Fruit fly (Drosophila melanogaster) whole organism, prepupa: ENCODE measurements around the gene Pitslre.
A peak's percentile ranks its signal among the peaks of the same experiment; 100 is the strongest.

Source experiments
- CG11294 ChIP-seq: fragments of 200-800 bp; sonication (Bioruptor generic); IDR thresholded peaks from 2 replicates; pipeline ENCODE4 v1.3.6; 2022; ENCODE audit warnings: missing biosample characterization, missing genetic modification characterization
- CG15336 ChIP-seq: fragments of 200-800 bp; sonication (Bioruptor generic); IDR thresholded peaks from 2 replicates; pipeline ENCODE4 v1.3.6; 2022; ENCODE audit warnings: missing biosample characterization, missing genetic modification characterization
- CG1621 ChIP-seq: fragments of 200-800 bp; sonication (Bioruptor generic); optimal IDR thresholded peaks from 3 replicates; lab custom pipeline; 2018; ENCODE audit warnings: missing biosample characterization, mild to moderate bottlenecking, missing genetic modification characterization
- CG3032 ChIP-seq: fragments of 200-800 bp; optimal IDR thresholded peaks from 2 replicates; lab custom pipeline; 2019; ENCODE audit warnings: missing biosample characterization, mild to moderate bottlenecking, missing genetic modification characterization, moderate library complexity
- CG31627 ChIP-seq: fragments of 200-800 bp; sonication (Bioruptor generic); optimal IDR thresholded peaks from 3 replicates; lab custom pipeline; 2016; ENCODE audit warnings: missing biosample characterization, missing genetic modification characterization
- CG34406 ChIP-seq: fragments of 200-800 bp; sonication (Bioruptor generic); optimal IDR thresholded peaks from 3 replicates; lab custom pipeline; 2016; ENCODE audit warnings: missing biosample characterization, missing genetic modification characterization
- CG4318 ChIP-seq: fragments of 200-800 bp; sonication (Bioruptor generic); optimal IDR thresholded peaks from 3 replicates; lab custom pipeline; 2017; ENCODE audit warnings: missing biosample characterization, mild to moderate bottlenecking, missing genetic modification characterization
- CG6163 ChIP-seq: fragments of 200-800 bp; sonication (Bioruptor generic); IDR thresholded peaks from 3 replicates; pipeline ENCODE4 v1.3.6; 2022; ENCODE audit warnings: missing biosample characterization, missing genetic modification characterization
- CG6276 ChIP-seq: fragments of 200-800 bp; sonication (Bioruptor generic); optimal IDR thresholded peaks from 2 replicates; lab custom pipeline; 2017; ENCODE audit warnings: missing biosample characterization, mild to moderate bottlenecking, missing genetic modification characterization
- CG6792 ChIP-seq: fragments of 200-800 bp; sonication (Bioruptor generic); optimal IDR thresholded peaks from 3 replicates; lab custom pipeline; 2016; ENCODE audit warnings: missing biosample characterization, missing genetic modification characterization
- CG7368 ChIP-seq: fragments of 200-800 bp; sonication (Bioruptor generic); optimal IDR thresholded peaks from 3 replicates; lab custom pipeline; 2016; ENCODE audit warnings: missing biosample characterization, missing genetic modification characterization
- CG8119 ChIP-seq: fragments of 200-800 bp; sonication (Bioruptor generic); IDR thresholded peaks from 3 replicates; pipeline ENCODE4 v1.3.6; 2022; ENCODE audit warnings: missing biosample characterization, missing genetic modification characterization
- CG8632 ChIP-seq: fragments of 200-800 bp; sonication (Bioruptor generic); optimal IDR thresholded peaks from 3 replicates; lab custom pipeline; 2016; ENCODE audit warnings: missing biosample characterization, missing genetic modification characterization
- CG9139 ChIP-seq: fragments of 200-800 bp; sonication (Bioruptor generic); optimal IDR thresholded peaks from 3 replicates; lab custom pipeline; 2017; ENCODE audit warnings: missing biosample characterization, mild to moderate bottlenecking, missing genetic modification characterization
- Eip75B ChIP-seq: fragments of 200-800 bp; sonication (Bioruptor generic); optimal IDR thresholded peaks from 3 replicates; lab custom pipeline; 2016; ENCODE audit warnings: missing biosample characterization, missing genetic modification characterization
- Eip93F ChIP-seq: fragments of 200-800 bp; sonication (Bioruptor generic); optimal IDR thresholded peaks from 2 replicates; lab custom pipeline; 2016; ENCODE audit warnings: missing biosample characterization, mild to moderate bottlenecking, missing genetic modification characterization
- Gug ChIP-seq: fragments of 200-800 bp; sonication (Bioruptor generic); IDR thresholded peaks from 2 replicates; pipeline ENCODE4 v1.3.6; 2022; ENCODE audit warnings: missing biosample characterization, missing genetic modification characterization
- Hr39 ChIP-seq: fragments of 200-800 bp; sonication (Bioruptor generic); optimal IDR thresholded peaks from 2 replicates; lab custom pipeline; 2016; ENCODE audit warnings: missing biosample characterization, missing genetic modification characterization
- Hr4 ChIP-seq: fragments of 200-800 bp; sonication (Bioruptor generic); optimal IDR thresholded peaks from 3 replicates; lab custom pipeline; 2016; ENCODE audit warnings: missing biosample characterization, missing genetic modification characterization
- Met ChIP-seq: fragments of 200-800 bp; sonication (Bioruptor generic); optimal IDR thresholded peaks from 3 replicates; lab custom pipeline; 2016; ENCODE audit warnings: missing biosample characterization, missing genetic modification characterization
- OdsH ChIP-seq: fragments of 200-800 bp; sonication (Bioruptor generic); optimal IDR thresholded peaks from 3 replicates; lab custom pipeline; 2016; ENCODE audit warnings: missing biosample characterization, missing genetic modification characterization
- Smox ChIP-seq: fragments of 200-800 bp; sonication (Bioruptor generic); optimal IDR thresholded peaks from 3 replicates; lab custom pipeline; 2016; ENCODE audit warnings: missing biosample characterization, missing genetic modification characterization
- Sox102F ChIP-seq: fragments of 200-800 bp; sonication (Bioruptor generic); optimal IDR thresholded peaks from 2 replicates; lab custom pipeline; 2016; ENCODE audit warnings: missing biosample characterization, mild to moderate bottlenecking, missing genetic modification characterization
- acj6 ChIP-seq: fragments of 200-800 bp; sonication (Bioruptor generic); optimal IDR thresholded peaks from 3 replicates; lab custom pipeline; 2016; ENCODE audit warnings: missing biosample characterization, missing genetic modification characterization
- eg ChIP-seq: fragments of 200-800 bp; sonication (Bioruptor generic); IDR thresholded peaks from 3 replicates; pipeline ENCODE4 v1.3.6; 2022; ENCODE audit warnings: missing biosample characterization, missing genetic modification characterization
- esn ChIP-seq: fragments of 200-800 bp; sonication (Bioruptor generic); optimal IDR thresholded peaks from 2 replicates; lab custom pipeline; 2016; ENCODE audit warnings: missing biosample characterization, mild to moderate bottlenecking, missing genetic modification characterization, moderate library complexity
- net ChIP-seq: fragments of 200-800 bp; sonication (Bioruptor generic); optimal IDR thresholded peaks from 3 replicates; lab custom pipeline; 2016; ENCODE audit warnings: missing biosample characterization, missing genetic modification characterization
- pdm3 ChIP-seq: fragments of 200-800 bp; sonication (Bioruptor generic); optimal IDR thresholded peaks from 3 replicates; lab custom pipeline; 2016; ENCODE audit warnings: missing biosample characterization, missing genetic modification characterization
- spab ChIP-seq: fragments of 200-800 bp; sonication (Bioruptor generic); optimal IDR thresholded peaks from 2 replicates; lab custom pipeline; 2017; ENCODE audit warnings: missing biosample characterization, mild to moderate bottlenecking, missing genetic modification characterization, missing genetic modification reagents

The Pitslre gene

dm6 chr3L:20798325-20798846 lies 27.1 kb downstream of the Pitslre start, which contains the start of the genes CG3698 and tzn (continued):
- peak; percentile 71 for TF ChIP-seq CG9139 (GFP tag; lab: Kevin White, UChicago)

- TF ChIP-seq Eip93F (GFP tag; lab: Kevin White, UChicago) (no peak), CG6792 (GFP tag; lab: Kevin White, UChicago) (no peak), CG34406 (GFP tag; lab: Kevin White, UChicago) (no peak), CG7368 (GFP tag; lab: Kevin White, UChicago) (no peak), Hr39 (GFP tag; lab: Kevin White, UChicago) (no peak), CG15336 (no peak), CG1621 (tag; lab: Kevin White, UChicago) (no peak), CG11294 (GFP tag; lab: Robert Waterston, UW) (no peak)
- TF ChIP-seq, all 60 proteins: peak for 0
Observed at dm6 chr3L:20800208-20800607, 28.9 kb downstream of the Pitslre start, which contains the start of gene Spc105R. Gene Spc105R (plus strand): TSS chr3L:20800410.

DNA sequence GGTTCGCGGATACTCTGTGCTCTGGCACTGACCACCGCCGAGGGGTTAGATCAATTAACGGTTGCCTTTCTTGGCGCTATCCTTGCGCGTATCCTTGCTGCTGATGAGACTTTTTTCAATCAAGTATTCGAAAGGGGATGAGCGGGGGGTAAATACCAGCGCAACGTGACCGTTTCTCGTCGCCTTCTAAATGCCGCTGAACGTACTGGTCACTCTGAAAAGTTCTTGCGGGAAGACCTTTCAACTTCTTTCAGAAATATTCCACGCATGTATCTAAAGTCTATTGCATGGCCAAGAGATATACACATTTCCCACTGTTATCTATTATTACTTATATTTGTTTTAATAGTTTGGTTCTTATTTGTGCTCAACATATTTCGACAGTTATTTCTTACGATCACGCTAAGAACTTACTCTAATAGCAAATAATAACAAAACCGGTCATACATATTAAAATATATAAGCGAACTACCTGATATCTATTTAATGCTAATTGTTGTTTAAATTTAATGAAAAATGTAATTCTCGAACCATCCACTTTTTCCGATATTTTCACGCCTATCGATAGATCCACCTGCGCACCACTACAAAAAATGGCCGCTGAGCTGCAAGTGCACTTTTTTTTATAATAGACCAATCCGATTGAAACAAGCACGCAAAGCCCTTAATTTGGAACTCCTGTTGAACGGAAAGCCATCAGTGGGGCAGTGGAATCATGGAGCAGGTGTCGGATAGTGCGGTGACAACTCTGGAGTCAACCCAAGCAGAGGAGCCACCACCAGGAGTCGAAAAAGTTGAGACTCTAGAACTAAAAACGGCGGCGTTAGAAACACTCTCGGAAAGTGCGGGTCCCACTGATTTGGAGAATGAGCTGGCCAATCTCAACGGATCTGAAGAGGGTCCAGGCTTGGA lies 38.0 kb downstream of the Pitslre start, which contains the start of the genes CG3634 and HIPP1:
CG3634 (minus strand) TSS at position 185 of the 912 bp plus-strand sequence.
HIPP1 (plus strand) TSS at position 582 of the 912 bp plus-strand sequence.
- TF ChIP-seq CG8632: no peak
- TF ChIP-seq Gug: no peak
- peak; percentile 10 for TF ChIP-seq CG3032 (tag; lab: Kevin White, UChicago)
- TF ChIP-seq esn (GFP tag; lab: Kevin White, UChicago): peak; percentile 37
- no peak for TF ChIP-seq net (GFP tag; lab: Kevin White, UChicago)
- TF ChIP-seq Hr4 (GFP tag; lab: Kevin White, UChicago): no peak
- no peak for TF ChIP-seq CG8119
- no peak for TF ChIP-seq CG4318 (GFP tag; lab: Kevin White, UChicago)
- no peak for TF ChIP-seq CG6792 (GFP tag; lab: Kevin White, UChicago)
- no peak for TF ChIP-seq CG6163
- peak; percentile 60 for TF ChIP-seq CG1621 (tag; lab: Kevin White, UChicago)
- TF ChIP-seq, all 60 proteins: peak for 3

DNA sequence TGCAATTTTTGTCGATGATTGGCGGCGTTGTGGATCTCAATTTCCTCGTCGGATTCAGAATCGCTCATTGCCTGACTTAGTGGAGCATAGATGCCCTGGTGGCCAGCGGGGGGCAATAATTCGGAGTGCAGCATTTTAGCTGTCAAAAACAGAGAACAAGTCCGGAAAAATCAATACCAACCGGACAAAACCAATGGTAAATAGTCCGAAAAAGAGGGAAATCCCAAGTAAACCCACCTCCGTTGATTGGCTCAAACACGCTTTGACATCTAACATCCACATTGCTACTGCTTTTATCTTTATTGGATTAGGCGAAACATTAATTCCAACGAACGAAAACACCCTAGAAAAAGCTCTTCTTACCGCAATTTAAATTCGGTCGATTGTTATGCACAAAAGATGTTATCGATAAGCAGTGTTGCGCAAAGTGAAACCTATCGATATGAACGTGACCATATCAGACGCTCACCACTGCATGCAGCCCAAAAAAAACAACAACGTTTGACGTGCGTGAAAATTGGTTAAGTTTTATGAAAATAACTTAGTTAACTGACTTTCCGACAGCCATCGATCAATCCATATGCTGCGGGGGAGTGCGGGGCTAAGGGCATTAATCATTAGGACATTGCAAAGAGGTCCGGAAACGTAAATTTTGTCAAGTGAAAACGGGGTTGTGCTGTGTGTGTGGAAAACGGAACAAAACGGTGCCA lies 44.5 kb downstream of the Pitslre start, which contains the start of the genes CG3618 and Pka-R1:
CG3618 (minus strand) TSS at position 410 of the 710 bp plus-strand sequence.
Pka-R1 (plus strand) TSS at position 453 of the 710 bp plus-strand sequence.
- TF ChIP-seq CG6792 (GFP tag; lab: Kevin White, UChicago) (no peak), Met (GFP tag; lab: Kevin White, UChicago) (no peak), CG31627 (peak; percentile 2), CG8632 (no peak), spab (GFP tag; lab: Kevin White, UChicago) (no peak), esn (GFP tag; lab: Kevin White, UChicago) (peak; percentile 21)

dm6 chr3L:20817927-20818326 lies 46.6 kb downstream of the Pitslre start, which contains the start of gene Mst77F:
Gene Mst77F (minus strand): TSS chr3L:20818027.
- TF ChIP-seq OdsH (no peak), Eip75B (GFP tag; lab: Kevin White, UChicago) (no peak), Sox102F (GFP tag; lab: Kevin White, UChicago) (no peak), Smox (no peak), CG6276 (no peak), CG8632 (no peak), Hr39 (GFP tag; lab: Kevin White, UChicago) (no peak), Eip93F (GFP tag; lab: Kevin White, UChicago) (no peak), pdm3 (GFP tag; lab: Kevin White, UChicago) (no peak), net (GFP tag; lab: Kevin White, UChicago) (no peak), CG8119 (no peak), acj6 (no peak), CG6792 (GFP tag; lab: Kevin White, UChicago) (no peak), eg (GFP tag; lab: Robert Waterston, UW) (no peak)
